Fruit fly (Drosophila melanogaster) whole organism, prepupa: Measurements from ENCODE around the gene mino.

ENCODE experiments used
- Blimp-1 ChIP-seq: fragments of 200-800 bp; sonication (Bioruptor generic); optimal IDR thresholded peaks from 3 replicates; lab custom pipeline; 2017; ENCODE audit warnings: missing biosample characterization, missing genetic modification characterization, mild to moderate bottlenecking, moderate library complexity, missing genetic modification reagents
- CG10631 ChIP-seq: fragments of 200-800 bp; sonication (Bioruptor generic); optimal IDR thresholded peaks from 2 replicates; lab custom pipeline; 2016; ENCODE audit warnings: missing biosample characterization, missing genetic modification characterization
- CG11294 ChIP-seq: fragments of 200-800 bp; sonication (Bioruptor generic); IDR thresholded peaks from 2 replicates; pipeline ENCODE4 v1.3.6; 2022; ENCODE audit warnings: missing biosample characterization, missing genetic modification characterization
- CG11762 ChIP-seq: fragments of 200-800 bp; sonication (Bioruptor generic); optimal IDR thresholded peaks from 3 replicates; lab custom pipeline; 2016; ENCODE audit warnings: missing biosample characterization, missing genetic modification characterization; ENCODE audit not compliant: insufficient read depth
- CG15336 ChIP-seq: fragments of 200-800 bp; sonication (Bioruptor generic); IDR thresholded peaks from 2 replicates; pipeline ENCODE4 v1.3.6; 2022; ENCODE audit warnings: missing biosample characterization, missing genetic modification characterization
- CG16779 ChIP-seq: fragments of 200-800 bp; sonication (Bioruptor generic); optimal IDR thresholded peaks from 3 replicates; lab custom pipeline; 2017; ENCODE audit warnings: missing biosample characterization, mild to moderate bottlenecking, missing genetic modification characterization
- CG3032 ChIP-seq: fragments of 200-800 bp; optimal IDR thresholded peaks from 2 replicates; lab custom pipeline; 2019; ENCODE audit warnings: missing biosample characterization, mild to moderate bottlenecking, missing genetic modification characterization, moderate library complexity
- CG31627 ChIP-seq: fragments of 200-800 bp; sonication (Bioruptor generic); optimal IDR thresholded peaks from 3 replicates; lab custom pipeline; 2016; ENCODE audit warnings: missing biosample characterization, missing genetic modification characterization
- CG32006 ChIP-seq: fragments of 200-800 bp; sonication (Bioruptor generic); optimal IDR thresholded peaks from 3 replicates; lab custom pipeline; 2017; ENCODE audit warnings: missing biosample characterization, mild to moderate bottlenecking, missing genetic modification characterization
- CG34406 ChIP-seq: fragments of 200-800 bp; sonication (Bioruptor generic); optimal IDR thresholded peaks from 3 replicates; lab custom pipeline; 2016; ENCODE audit warnings: missing biosample characterization, missing genetic modification characterization
- CG3919 ChIP-seq: fragments of 200-800 bp; sonication (Bioruptor generic); optimal IDR thresholded peaks from 3 replicates; lab custom pipeline; 2016; ENCODE audit warnings: missing biosample characterization, missing genetic modification characterization
- CG6163 ChIP-seq: fragments of 200-800 bp; sonication (Bioruptor generic); IDR thresholded peaks from 3 replicates; pipeline ENCODE4 v1.3.6; 2022; ENCODE audit warnings: missing biosample characterization, missing genetic modification characterization
- CG6276 ChIP-seq: fragments of 200-800 bp; sonication (Bioruptor generic); optimal IDR thresholded peaks from 2 replicates; lab custom pipeline; 2017; ENCODE audit warnings: missing biosample characterization, mild to moderate bottlenecking, missing genetic modification characterization
- CG6808 ChIP-seq: fragments of 200-800 bp; sonication (Bioruptor generic); optimal IDR thresholded peaks from 3 replicates; lab custom pipeline; 2017; ENCODE audit warnings: missing biosample characterization, missing genetic modification characterization, mild to moderate bottlenecking, moderate library complexity, missing genetic modification reagents
- CG8119 ChIP-seq: fragments of 200-800 bp; sonication (Bioruptor generic); IDR thresholded peaks from 3 replicates; pipeline ENCODE4 v1.3.6; 2022; ENCODE audit warnings: missing biosample characterization, missing genetic modification characterization
- CG8319 ChIP-seq: fragments of 200-800 bp; sonication (Bioruptor generic); optimal IDR thresholded peaks from 3 replicates; lab custom pipeline; 2016; ENCODE audit warnings: missing biosample characterization, missing genetic modification characterization
- CG8632 ChIP-seq: fragments of 200-800 bp; sonication (Bioruptor generic); optimal IDR thresholded peaks from 3 replicates; lab custom pipeline; 2016; ENCODE audit warnings: missing biosample characterization, missing genetic modification characterization
- Eip75B ChIP-seq: fragments of 200-800 bp; sonication (Bioruptor generic); optimal IDR thresholded peaks from 3 replicates; lab custom pipeline; 2016; ENCODE audit warnings: missing biosample characterization, missing genetic modification characterization
- Eip78C ChIP-seq: fragments of 200-800 bp; sonication (Bioruptor generic); peaks from one replicate; lab custom pipeline; 2016; ENCODE audit warnings: missing biosample characterization, missing genetic modification characterization
- Eip93F ChIP-seq: fragments of 200-800 bp; sonication (Bioruptor generic); optimal IDR thresholded peaks from 2 replicates; lab custom pipeline; 2016; ENCODE audit warnings: missing biosample characterization, mild to moderate bottlenecking, missing genetic modification characterization
- Ets96B ChIP-seq: fragments of 200-800 bp; optimal IDR thresholded peaks from 2 replicates; lab custom pipeline; 2019; ENCODE audit warnings: missing biosample characterization, mild to moderate bottlenecking, missing genetic modification characterization, moderate library complexity
- Gug ChIP-seq: fragments of 200-800 bp; sonication (Bioruptor generic); IDR thresholded peaks from 2 replicates; pipeline ENCODE4 v1.3.6; 2022; ENCODE audit warnings: missing biosample characterization, missing genetic modification characterization
- Lpt ChIP-seq: fragments of 200-800 bp; sonication (Bioruptor generic); optimal IDR thresholded peaks from 3 replicates; lab custom pipeline; 2016; ENCODE audit warnings: missing biosample characterization, missing genetic modification characterization
- Met ChIP-seq: fragments of 200-800 bp; sonication (Bioruptor generic); optimal IDR thresholded peaks from 3 replicates; lab custom pipeline; 2016; ENCODE audit warnings: missing biosample characterization, missing genetic modification characterization
- OdsH ChIP-seq: fragments of 200-800 bp; sonication (Bioruptor generic); optimal IDR thresholded peaks from 3 replicates; lab custom pipeline; 2016; ENCODE audit warnings: missing biosample characterization, missing genetic modification characterization
- Smox ChIP-seq: fragments of 200-800 bp; sonication (Bioruptor generic); optimal IDR thresholded peaks from 3 replicates; lab custom pipeline; 2016; ENCODE audit warnings: missing biosample characterization, missing genetic modification characterization
- Sox102F ChIP-seq: fragments of 200-800 bp; sonication (Bioruptor generic); optimal IDR thresholded peaks from 2 replicates; lab custom pipeline; 2016; ENCODE audit warnings: missing biosample characterization, mild to moderate bottlenecking, missing genetic modification characterization
- achi ChIP-seq: fragments of 200-800 bp; sonication (Bioruptor generic); optimal IDR thresholded peaks from 3 replicates; lab custom pipeline; 2016; ENCODE audit warnings: missing biosample characterization, missing genetic modification characterization
- acj6 ChIP-seq: fragments of 200-800 bp; sonication (Bioruptor generic); optimal IDR thresholded peaks from 3 replicates; lab custom pipeline; 2016; ENCODE audit warnings: missing biosample characterization, missing genetic modification characterization
- cyc ChIP-seq: fragments of 200-800 bp; sonication (Bioruptor generic); optimal IDR thresholded peaks from 3 replicates; lab custom pipeline; 2016; ENCODE audit warnings: missing biosample characterization, missing genetic modification characterization
- dac ChIP-seq: fragments of 200-800 bp; sonication (Bioruptor generic); optimal IDR thresholded peaks from 2 replicates; lab custom pipeline; 2017; ENCODE audit warnings: missing biosample characterization, mild to moderate bottlenecking, missing genetic modification characterization
- eg ChIP-seq: fragments of 200-800 bp; sonication (Bioruptor generic); IDR thresholded peaks from 3 replicates; pipeline ENCODE4 v1.3.6; 2022; ENCODE audit warnings: missing biosample characterization, missing genetic modification characterization
- fd59A ChIP-seq: fragments of 200-800 bp; sonication (Bioruptor generic); optimal IDR thresholded peaks from 2 replicates; lab custom pipeline; 2017; ENCODE audit warnings: missing biosample characterization, mild to moderate bottlenecking, missing genetic modification characterization, missing genetic modification reagents
- fd85E ChIP-seq: fragments of 200-800 bp; sonication (Bioruptor generic); optimal IDR thresholded peaks from 3 replicates; lab custom pipeline; 2016; ENCODE audit warnings: missing biosample characterization, missing genetic modification characterization
- fkh ChIP-seq: fragments of 200-800 bp; sonication (Bioruptor generic); optimal IDR thresholded peaks from 3 replicates; lab custom pipeline; 2017; ENCODE audit warnings: missing biosample characterization, mild to moderate bottlenecking, missing genetic modification characterization, moderate library complexity
- lz ChIP-seq: fragments of 200-800 bp; sonication (Bioruptor generic); optimal IDR thresholded peaks from 3 replicates; lab custom pipeline; 2016; ENCODE audit warnings: missing biosample characterization, missing genetic modification characterization
- spab ChIP-seq: fragments of 200-800 bp; sonication (Bioruptor generic); optimal IDR thresholded peaks from 2 replicates; lab custom pipeline; 2017; ENCODE audit warnings: missing biosample characterization, mild to moderate bottlenecking, missing genetic modification characterization, missing genetic modification reagents
- svp ChIP-seq: fragments of 200-800 bp; sonication (Bioruptor generic); peaks from one replicate; lab custom pipeline; 2016; ENCODE audit warnings: missing biosample characterization, missing genetic modification characterization
- topi ChIP-seq: fragments of 200-800 bp; sonication (Bioruptor generic); optimal IDR thresholded peaks from 3 replicates; lab custom pipeline; 2016; ENCODE audit warnings: missing biosample characterization, missing genetic modification characterization

The mino gene

dm6 chr3R:27948421-27948906 lies 23.5 kb downstream of the mino start, which contains the start of gene Gp93 (continued):
- TF ChIP-seq Sox102F (GFP tag; lab: Kevin White, UChicago) (no peak), Blimp-1 (GFP tag; lab: Kevin White, UChicago) (no peak), CG8119 (GFP tag; lab: Robert Waterston, UW) (peak; percentile 64; the same call in 2 of the 3 replicates), CG32006 (GFP tag; lab: Kevin White, UChicago) (peak; percentile 65), spab (GFP tag; lab: Kevin White, UChicago) (no peak), CG31627 (GFP tag; lab: Kevin White, UChicago) (peak; percentile 73), CG10631 (no peak), fd85E (no peak), cyc (GFP tag; lab: Kevin White, UChicago) (peak; percentile 9), Lpt (GFP tag; lab: Kevin White, UChicago) (peak; percentile 16), CG8632 (GFP tag; lab: Kevin White, UChicago) (peak; percentile 71)

dm6 chr3R:27953890-27954289 lies 28.9 kb downstream of the mino start, which contains the start of gene CG4951:
Gene CG4951, minus strand, starts transcription at chr3R:27954112.
- TF ChIP-seq fkh (no peak), achi (GFP tag; lab: Kevin White, UChicago) (no peak), CG11294 (GFP tag; lab: Robert Waterston, UW) (no peak), Ets96B (tag; lab: Kevin White, UChicago) (no peak), CG3919 (GFP tag; lab: Kevin White, UChicago) (no peak), CG32006 (GFP tag; lab: Kevin White, UChicago) (no peak), spab (GFP tag; lab: Kevin White, UChicago) (no peak), cyc (GFP tag; lab: Kevin White, UChicago) (no peak), CG11762 (no peak), CG31627 (GFP tag; lab: Kevin White, UChicago) (no peak), Eip93F (GFP tag; lab: Kevin White, UChicago) (no peak), acj6 (GFP tag; lab: Kevin White, UChicago) (no peak), CG16779 (no peak)

dm6 chr3R:27954533-27954932 lies 29.5 kb downstream of the mino start, which contains the start of gene Nep7:
Gene Nep7, plus strand, starts transcription at chr3R:27954917.
- TF ChIP-seq eg (GFP tag; lab: Robert Waterston, UW) (peak; percentile 66), CG8319 (no peak), CG6808 (no peak), lz (GFP tag; lab: Kevin White, UChicago) (no peak), CG3032 (tag; lab: Kevin White, UChicago) (no peak), Eip78C (GFP tag; lab: Kevin White, UChicago) (peak; percentile 73), Blimp-1 (GFP tag; lab: Kevin White, UChicago) (no peak), topi (no peak), CG8632 (GFP tag; lab: Kevin White, UChicago) (no peak), CG10631 (no peak), CG34406 (GFP tag; lab: Kevin White, UChicago) (no peak), CG8119 (GFP tag; lab: Robert Waterston, UW) (peak; percentile 38; the same call in 2 of the 3 replicates), CG15336 (GFP tag; lab: Robert Waterston, UW) (peak; percentile 42; the same call in 1 of the 2 replicates), CG6163 (0 out of 3 replicates have a peak, but pooled peaks have one; percentile 23), Met (GFP tag; lab: Kevin White, UChicago) (no peak), Ets96B (tag; lab: Kevin White, UChicago) (no peak), CG6276 (GFP tag; lab: Kevin White, UChicago) (no peak), OdsH (GFP tag; lab: Kevin White, UChicago) (no peak), fd59A (GFP tag; lab: Kevin White, UChicago) (no peak), dac (no peak), Gug (GFP tag; lab: Robert Waterston, UW) (peak; percentile 35; the same call in 1 of the 2 replicates), spab (GFP tag; lab: Kevin White, UChicago) (no peak), Eip75B (GFP tag; lab: Kevin White, UChicago) (no peak), Smox (GFP tag; lab: Kevin White, UChicago) (no peak), CG11294 (GFP tag; lab: Robert Waterston, UW) (peak; percentile 39; the same call in 1 of the 2 replicates), svp (GFP tag; lab: Kevin White, UChicago) (peak; percentile 82), CG3919 (GFP tag; lab: Kevin White, UChicago) (no peak), fd85E (no peak), CG32006 (GFP tag; lab: Kevin White, UChicago) (no peak)
